Worm (Caenorhabditis elegans) whole organism, mixed stage, embryonic: ENCODE results near the gene F13B12.2.
A peak's percentile ranks its signal among the peaks of the same experiment; 100 is the strongest.

Experiments
- blmp-1 ChIP-seq: fragments of 150-350 bp; optimal IDR thresholded peaks from 2 replicates; lab custom pipeline; 2014; ENCODE audit warnings: missing biosample characterization, missing genetic modification characterization
- ceh-39 ChIP-seq: fragments of 150-350 bp; optimal IDR thresholded peaks from 2 replicates; lab custom pipeline; 2014; ENCODE audit warnings: missing biosample characterization, missing genetic modification characterization
- lin-13 ChIP-seq: fragments of 150-350 bp; optimal IDR thresholded peaks from 2 replicates; lab custom pipeline; 2014; ENCODE audit warnings: missing biosample characterization, missing genetic modification characterization
- pha-4 ChIP-seq: fragments of 150-350 bp; optimal IDR thresholded peaks from 2 replicates; lab custom pipeline; 2018; ENCODE audit warnings: missing biosample characterization, missing genetic modification reagents, missing genetic modification characterization
- zip-8 ChIP-seq: fragments of 150-350 bp; optimal IDR thresholded peaks from 2 replicates; lab custom pipeline; 2014; ENCODE audit warnings: missing biosample characterization, missing genetic modification characterization

- TF ChIP-seq lin-13 (tag; lab: Kevin White, UChicago): no peak
- TF ChIP-seq ceh-39 (tag; lab: Kevin White, UChicago): no peak
- TF ChIP-seq pha-4 (tag; lab: Kevin White, UChicago): peak; percentile 61
- TF ChIP-seq zip-8 (tag; lab: Kevin White, UChicago): no peak
- no peak for TF ChIP-seq blmp-1 (tag; lab: Kevin White, UChicago)
These were observed 7.7 kb downstream of the F13B12.2 start for ce11 chrIV:10421256-10421655.
